Fruit fly (Drosophila melanogaster): ENCODE data around the gene Evi5.

The Evi5 gene

DNA sequence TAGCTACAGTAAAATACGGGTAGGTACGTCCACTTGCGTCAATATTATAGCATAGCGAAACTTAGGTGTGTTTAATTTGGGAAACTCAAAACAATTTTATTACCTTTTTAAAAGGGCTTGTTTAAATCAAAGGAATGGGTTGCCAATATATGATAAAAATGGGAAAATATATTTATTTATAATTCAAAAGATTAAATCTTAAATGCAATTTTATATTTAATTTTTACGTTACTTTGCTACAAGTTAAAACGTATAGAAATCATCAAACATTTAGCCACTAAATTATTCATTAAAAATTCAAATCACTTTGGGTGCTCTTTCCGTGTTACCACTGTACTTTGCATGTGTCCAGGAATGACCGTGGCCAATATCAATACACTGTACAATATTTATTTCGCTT, 13.2 kb downstream of the Evi5 start:
- peak; percentile 39 for TF ChIP-seq CG17801 (GFP tag; optimal IDR thresholded peaks at IDR 0.05; ENCODE audit: partially characterized antibody)

DNA sequence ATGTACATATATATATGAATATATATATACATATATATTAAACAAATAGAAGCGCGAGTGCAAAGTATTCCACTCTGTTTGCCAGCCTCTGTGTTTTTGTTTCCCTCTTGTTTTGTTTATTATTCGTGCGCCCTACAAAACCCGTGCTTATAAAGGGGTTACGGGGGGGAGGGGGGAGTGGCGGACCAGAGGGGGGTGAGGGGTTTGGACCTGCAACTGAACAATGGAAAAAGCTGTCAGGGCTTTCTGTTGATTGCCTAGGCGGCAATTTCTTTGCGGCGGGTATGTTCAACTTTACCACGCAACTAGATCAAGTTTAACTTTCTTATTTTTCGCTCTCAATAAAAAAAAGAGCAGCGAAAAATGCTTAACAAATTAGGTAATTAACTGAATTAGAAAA, 14.9 kb downstream of the Evi5 start:
- TF ChIP-seq CG17801 (GFP tag; optimal IDR thresholded peaks at IDR 0.05; ENCODE audit: partially characterized antibody): no peak

DNA sequence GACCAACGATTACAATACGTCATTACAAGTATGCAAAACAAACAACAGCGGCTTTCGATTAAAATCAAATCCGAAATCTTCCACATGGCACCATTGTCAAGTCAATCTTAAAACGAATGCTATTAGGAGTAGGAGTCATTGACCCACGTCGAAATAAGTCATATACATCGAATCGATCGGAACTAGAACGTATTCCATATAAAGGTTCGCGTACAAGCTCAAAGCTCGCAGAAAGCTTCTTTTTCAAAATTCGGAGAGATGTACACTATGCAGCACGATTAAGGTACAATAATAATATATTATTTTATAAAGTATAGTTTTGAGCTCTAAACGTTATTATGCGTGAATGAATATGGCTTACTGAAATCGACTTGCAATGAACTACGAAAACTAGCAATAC, 20.3 kb downstream of the Evi5 start:
- TF ChIP-seq CG17801 (GFP tag; optimal IDR thresholded peaks at IDR 0.05; ENCODE audit: partially characterized antibody): no peak

DNA sequence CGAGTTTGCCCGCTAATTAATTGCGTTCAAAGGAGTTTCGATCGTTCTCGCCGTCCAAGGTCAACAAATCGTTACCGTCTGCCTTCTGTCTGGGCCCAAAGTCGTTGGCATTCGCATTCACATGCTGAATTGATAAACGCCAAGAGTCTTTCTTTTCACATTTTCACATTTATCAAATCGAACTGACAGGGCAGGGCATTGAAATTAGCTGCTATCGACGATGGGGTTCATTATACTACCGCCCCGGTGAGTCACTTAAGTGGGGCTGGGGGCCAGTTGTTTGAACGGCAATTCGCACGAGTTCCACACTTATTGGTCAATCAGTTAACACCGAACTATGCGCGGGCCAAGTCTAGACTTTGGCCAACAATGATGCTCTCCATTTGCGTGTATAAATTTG, 23.2 kb downstream of the Evi5 start:
- no peak for TF ChIP-seq CG17801 (GFP tag; optimal IDR thresholded peaks at IDR 0.05; ENCODE audit: partially characterized antibody)

DNA sequence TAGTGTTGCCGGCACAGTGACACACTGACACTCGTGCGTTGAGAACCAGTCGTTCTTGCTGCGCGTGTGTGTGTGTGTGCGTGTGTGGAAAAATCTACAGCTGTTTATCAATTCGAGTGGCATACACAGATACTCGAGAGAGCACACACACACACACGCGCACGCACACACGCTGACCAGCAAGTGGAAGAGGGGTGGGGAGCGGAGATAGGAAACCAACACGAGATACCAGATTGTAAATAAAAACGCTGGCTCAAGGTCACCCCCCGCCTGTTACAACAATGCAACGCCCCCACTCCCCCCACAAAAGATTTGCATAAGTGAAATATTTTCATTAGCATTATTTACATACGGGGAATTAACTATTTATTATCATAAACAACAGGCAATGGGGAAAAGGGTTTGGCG, 26.9 kb downstream of the Evi5 start:
- no peak for TF ChIP-seq CG17801 (GFP tag; optimal IDR thresholded peaks at IDR 0.05; ENCODE audit: partially characterized antibody)

DNA sequence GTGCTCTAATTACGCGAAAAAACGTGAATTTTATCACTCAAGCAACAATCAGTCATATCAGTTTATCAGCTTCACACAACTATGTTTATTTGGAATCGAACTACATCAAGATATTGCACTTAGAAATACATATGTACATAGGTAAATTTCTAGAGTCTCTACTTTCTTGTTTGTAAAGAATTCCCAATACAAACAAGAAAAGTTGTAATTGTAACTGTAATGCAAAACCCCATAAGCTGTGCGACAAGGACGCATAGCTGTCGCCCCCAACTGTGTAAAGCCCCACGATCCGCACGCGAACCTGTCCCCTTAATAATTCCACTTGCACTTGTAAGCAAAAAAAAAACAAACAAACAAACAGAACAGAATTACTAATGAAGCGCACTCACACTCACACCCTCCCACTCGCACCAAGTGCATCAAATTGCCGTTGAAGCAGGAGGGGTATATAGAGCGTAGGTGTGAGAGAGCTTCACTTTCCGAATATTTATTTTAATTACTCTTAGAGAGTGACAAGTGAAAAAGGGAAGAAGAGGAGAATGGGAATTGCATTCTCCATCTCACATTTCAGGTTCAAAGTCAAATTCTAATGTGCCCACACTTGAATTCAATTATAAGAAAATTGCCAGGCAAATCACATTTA, 28.1 kb downstream of the Evi5 start:
- TF ChIP-seq CG17801 (GFP tag; optimal IDR thresholded peaks at IDR 0.05; ENCODE audit: partially characterized antibody): no peak

DNA sequence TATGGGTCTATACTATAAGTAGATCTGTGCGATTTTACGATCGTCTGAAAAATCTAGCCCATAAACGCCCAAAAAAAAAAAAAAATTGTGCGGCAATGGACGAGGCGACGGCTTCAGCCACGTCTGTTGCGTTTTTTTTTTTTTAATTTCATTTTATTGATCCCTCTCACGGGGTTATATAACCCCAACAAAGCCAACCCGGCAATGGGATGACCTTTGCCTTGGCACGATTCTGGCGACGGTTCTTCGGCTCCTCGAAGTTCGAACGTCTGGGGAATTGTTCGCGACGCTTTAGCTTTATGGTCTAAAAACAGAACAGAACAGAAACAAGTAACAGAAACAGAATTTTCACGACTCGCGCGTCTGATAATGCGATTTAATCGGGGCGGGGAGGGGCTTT, 28.8 kb downstream of the Evi5 start:
- no peak for TF ChIP-seq CG17801 (GFP tag; optimal IDR thresholded peaks at IDR 0.05; ENCODE audit: partially characterized antibody)

DNA sequence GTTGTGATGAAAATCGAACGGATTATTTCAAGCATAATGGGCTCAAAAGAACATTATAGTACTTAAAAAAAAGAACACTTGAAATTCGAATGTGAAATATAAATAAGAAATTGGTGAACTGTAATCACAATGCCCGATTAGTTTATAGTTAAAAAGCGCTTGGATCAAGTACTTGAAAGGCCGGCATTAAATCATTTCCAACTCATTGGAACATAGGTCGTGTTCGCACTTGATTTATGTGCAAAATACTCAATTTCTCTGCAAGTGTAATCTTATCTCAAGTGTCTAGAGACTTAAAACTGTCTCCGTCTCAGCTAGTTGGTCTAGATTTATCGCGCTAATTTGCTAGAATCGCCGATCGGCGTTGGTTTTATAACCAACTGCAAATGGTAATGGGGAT, 29.7 kb downstream of the Evi5 start:
- no peak for TF ChIP-seq CG17801 (GFP tag; optimal IDR thresholded peaks at IDR 0.05; ENCODE audit: partially characterized antibody)

DNA sequence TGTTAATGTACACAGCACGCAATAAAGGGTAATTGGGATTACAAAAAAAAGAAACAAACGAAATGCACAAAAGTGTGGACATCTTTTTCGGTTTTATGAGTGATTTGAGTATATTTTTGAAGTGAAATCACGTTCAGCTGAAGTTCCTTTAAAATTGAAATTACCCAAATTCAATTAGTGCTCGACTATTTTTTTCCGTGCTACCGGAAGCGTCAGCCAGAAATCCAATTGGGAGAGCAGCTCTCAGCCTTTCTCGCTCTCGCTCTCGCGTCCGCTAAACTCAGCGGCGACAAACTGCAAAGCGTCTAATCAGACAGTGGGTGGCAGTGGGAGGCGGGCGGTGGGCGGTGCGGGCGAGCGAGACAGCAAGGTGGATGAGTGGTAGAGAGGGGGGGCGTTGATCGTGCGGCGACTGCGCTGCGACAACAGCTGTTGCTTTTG, 30.9 kb downstream of the Evi5 start:
- TF ChIP-seq CG17801 (GFP tag; optimal IDR thresholded peaks at IDR 0.05; ENCODE audit: partially characterized antibody): peak; percentile 89

DNA sequence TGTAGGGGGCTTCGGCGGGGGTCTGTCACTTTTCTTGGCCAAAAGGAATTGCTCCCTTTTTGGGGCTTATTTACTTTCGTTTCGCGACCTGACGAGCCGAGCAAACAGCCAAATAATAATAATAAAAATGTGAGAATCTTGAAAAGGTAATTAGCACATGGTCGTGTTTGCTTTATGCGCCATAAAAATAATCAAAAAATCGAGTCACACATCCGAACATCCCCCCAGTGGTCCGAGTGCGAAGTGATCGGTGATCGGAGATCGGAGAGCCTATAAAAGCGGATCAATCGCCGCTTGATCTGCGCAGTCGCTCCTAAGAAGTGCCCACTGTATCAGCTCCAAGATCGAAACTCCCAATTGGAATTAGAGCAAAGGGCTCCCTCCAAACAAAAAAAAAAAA, 31.7 kb downstream of the Evi5 start, which contains the start of gene Gs2:
Gene Gs2 (plus strand): TSS at position 301 of the 400 bp plus-strand sequence.
- TF ChIP-seq CG17801 (GFP tag; optimal IDR thresholded peaks at IDR 0.05; ENCODE audit: partially characterized antibody): no peak

DNA sequence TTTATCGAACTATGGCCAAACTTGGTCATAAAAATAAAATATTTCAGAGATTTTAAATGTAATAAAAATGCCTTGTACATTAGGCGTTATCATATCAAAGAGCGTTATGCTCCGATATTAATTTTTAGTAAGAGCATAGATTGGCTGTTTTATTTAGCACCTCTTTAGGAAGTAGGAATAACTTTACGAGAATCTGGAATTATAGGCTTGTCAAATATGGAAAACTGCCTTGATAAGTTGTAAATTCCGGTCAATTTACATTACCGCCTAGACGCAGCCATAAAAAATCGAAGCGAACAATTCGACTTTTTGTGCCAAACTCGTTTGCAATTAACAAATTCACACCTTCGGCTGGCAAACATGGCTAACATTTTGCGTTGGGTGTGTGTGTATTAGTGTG, 32.1 kb downstream of the Evi5 start:
- TF ChIP-seq CG17801 (GFP tag; optimal IDR thresholded peaks at IDR 0.05; ENCODE audit: partially characterized antibody): no peak

DNA sequence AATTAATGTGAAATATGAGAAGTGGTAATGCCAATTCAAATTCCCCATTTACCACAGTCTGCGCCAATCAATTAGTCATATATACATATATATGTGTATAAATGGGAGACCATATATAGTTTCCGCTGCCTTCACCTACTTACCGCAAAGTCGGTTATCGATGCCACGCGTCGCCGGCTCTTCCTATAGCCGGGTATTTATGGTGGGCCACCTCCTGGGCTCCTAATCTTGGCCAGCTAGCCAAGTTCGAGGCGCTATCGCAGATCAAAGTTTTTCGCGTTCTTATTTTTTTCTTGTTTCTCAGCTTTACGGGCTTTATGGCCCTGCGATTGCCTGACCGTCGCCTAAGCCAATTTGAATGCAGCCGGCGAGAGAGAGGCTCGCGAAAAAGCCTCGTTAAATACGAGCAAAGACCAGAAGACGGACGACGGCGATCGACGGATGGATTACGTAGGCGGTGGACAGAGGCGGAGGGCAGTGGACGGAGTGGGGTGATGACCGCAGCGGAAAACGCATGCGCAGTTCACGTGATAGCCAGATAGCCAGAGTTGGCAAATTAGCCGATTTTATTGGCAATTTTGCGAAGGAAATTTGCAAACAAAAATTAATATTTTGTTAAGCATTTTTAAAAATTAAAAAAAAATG, 33.3 kb downstream of the Evi5 start:
- no peak for TF ChIP-seq CG17801 (GFP tag; optimal IDR thresholded peaks at IDR 0.05; ENCODE audit: partially characterized antibody)

DNA sequence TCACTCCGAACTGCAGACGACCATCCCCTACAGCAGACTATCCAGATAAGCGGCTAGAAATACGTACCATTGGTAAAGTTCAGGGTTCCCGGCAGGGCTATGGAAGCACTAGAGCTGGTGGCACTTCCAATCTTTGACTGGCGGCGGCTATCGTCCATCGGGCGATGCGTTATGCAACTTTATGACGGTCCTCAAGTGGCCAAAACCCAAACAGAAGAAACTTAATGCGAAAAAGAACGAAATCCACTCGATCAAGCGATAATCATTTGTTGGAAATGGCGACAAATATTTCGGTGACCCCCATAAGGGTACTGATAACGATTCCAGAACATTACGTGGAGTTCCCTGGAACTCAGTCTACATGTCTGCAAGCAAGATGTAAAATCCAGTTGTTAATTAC, 34.2 kb downstream of the Evi5 start:
- no peak for TF ChIP-seq CG17801 (GFP tag; optimal IDR thresholded peaks at IDR 0.05; ENCODE audit: partially characterized antibody)

DNA sequence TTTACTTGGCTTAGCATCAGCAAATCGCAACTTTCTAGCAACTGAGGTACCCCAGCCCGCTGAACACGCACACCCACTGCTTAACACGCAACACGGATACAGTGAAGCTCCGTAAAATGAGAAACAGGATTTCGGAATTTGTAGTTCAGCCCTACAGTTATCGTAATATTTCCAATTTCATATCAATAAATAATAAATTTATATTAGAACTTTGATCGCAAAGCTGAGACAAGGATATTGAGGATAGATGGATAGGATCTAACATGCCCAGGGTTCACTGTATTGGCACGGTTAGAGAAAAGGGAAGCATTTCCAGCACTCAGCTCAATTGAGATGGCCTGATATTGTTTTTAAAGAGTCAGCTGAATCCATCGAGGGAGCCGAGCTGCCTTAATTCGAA, 35.0 kb downstream of the Evi5 start:
- no peak for TF ChIP-seq CG17801 (GFP tag; optimal IDR thresholded peaks at IDR 0.05; ENCODE audit: partially characterized antibody)

DNA sequence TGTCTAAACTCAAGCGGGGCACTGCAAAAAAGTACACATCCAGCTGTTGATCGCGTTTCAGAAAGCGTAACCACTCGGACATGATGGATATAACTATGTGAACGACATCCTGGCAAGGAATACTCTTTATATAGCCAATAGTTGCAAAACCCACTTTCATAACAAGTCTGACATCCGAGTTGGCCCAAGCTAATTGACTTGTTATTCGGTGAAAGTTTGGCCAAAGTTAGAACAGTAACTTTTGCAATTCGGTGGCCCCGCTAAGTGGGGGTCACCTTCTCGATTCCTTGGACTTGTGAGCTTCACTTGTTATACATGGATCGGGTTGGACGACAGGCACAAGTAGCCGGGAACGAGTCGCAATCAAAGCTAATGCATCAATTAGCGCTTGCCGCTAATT, 36.9 kb downstream of the Evi5 start, which contains the start of the genes Gr10a and Or10a:
Gene Gr10a (minus strand): TSS at position 101 of the 400 bp plus-strand sequence.
Gene Or10a (minus strand): TSS at position 101 of the 400 bp plus-strand sequence.
- TF ChIP-seq CG17801 (GFP tag; optimal IDR thresholded peaks at IDR 0.05; ENCODE audit: partially characterized antibody): no peak

DNA sequence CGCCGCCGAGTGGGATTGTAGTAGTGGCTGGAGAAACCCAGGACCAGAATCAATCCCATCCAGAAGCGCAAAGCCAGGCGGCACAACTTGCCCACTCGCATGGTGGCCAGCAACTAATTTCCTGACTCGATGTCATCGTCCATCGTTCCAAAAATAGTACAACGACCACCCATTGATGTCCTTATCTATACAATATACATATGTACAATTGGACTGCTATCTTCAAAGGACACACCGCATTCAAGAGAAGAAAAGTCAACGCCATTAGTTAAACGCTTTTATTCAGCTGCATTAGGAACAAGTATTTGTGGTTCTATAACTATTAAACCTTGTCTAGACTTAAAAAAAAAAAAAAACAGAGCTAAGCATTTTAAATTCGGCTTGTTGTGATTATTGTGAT, 41.1 kb downstream of the Evi5 start, which contains the start of gene Gr10b:
Gene Gr10b (minus strand): TSS at position 101 of the 400 bp plus-strand sequence.
- TF ChIP-seq CG17801 (GFP tag; optimal IDR thresholded peaks at IDR 0.05; ENCODE audit: partially characterized antibody): no peak

Data from ovary, adult (tissue).